Fruit fly (Drosophila melanogaster): ENCODE measurements around the gene mRpS30.
A peak's percentile ranks its signal among the peaks of the same experiment; 100 is the strongest.

mRpS30 gene

dm6 chrX:15745905-15746681 is 39.8 kb upstream of the mRpS30 start, which contains the start of the genes CG8944 and CCT6:
Gene CG8944 (minus strand): TSS chrX:15746231.
Gene CCT6 (plus strand): TSS chrX:15746648.
- TF ChIP-seq Mnt (GFP tag; optimal IDR thresholded peaks at IDR 0.05) (peak; percentile 34), kay (GFP tag; ENCODE audit: borderline replicate concordance) (no peak), Hr96 (GFP tag; optimal IDR thresholded peaks at IDR 0.05) (no peak), tj (GFP tag; optimal IDR thresholded peaks at IDR 0.05) (peak; percentile 18), CG12768 (GFP tag; optimal IDR thresholded peaks at IDR 0.05) (peak; percentile 5), Crg-1 (GFP tag; optimal IDR thresholded peaks at IDR 0.05) (no peak), CG7101 (tag; optimal IDR thresholded peaks at IDR 0.05) (peak; percentile 49), bab1 (GFP tag; optimal IDR thresholded peaks at IDR 0.05) (no peak), CG5204 (GFP tag; optimal IDR thresholded peaks at IDR 0.05) (no peak), CG14711 (tag; optimal IDR thresholded peaks at IDR 0.05) (no peak), Clk (GFP tag; optimal IDR thresholded peaks at IDR 0.05) (no peak), toe (GFP tag; optimal IDR thresholded peaks at IDR 0.05) (no peak), cnc (optimal IDR thresholded peaks at IDR 0.05) (no peak), CG33017 (tag; optimal IDR thresholded peaks at IDR 0.05) (no peak), CG11617 (GFP tag; optimal IDR thresholded peaks at IDR 0.05) (peak; percentile 49), CG7045 (GFP tag; optimal IDR thresholded peaks at IDR 0.05) (no peak), cic (GFP tag; optimal IDR thresholded peaks at IDR 0.05) (no peak), ovo (GFP tag; optimal IDR thresholded peaks at IDR 0.05) (peak; percentile 22), CG1620 (GFP tag; optimal IDR thresholded peaks at IDR 0.05) (peak; percentile 21), pad (GFP tag; optimal IDR thresholded peaks at IDR 0.05) (no peak)

- TF ChIP-seq Mnt (GFP tag; optimal IDR thresholded peaks at IDR 0.05) = peak; percentile 4
- peak; percentile 88 for TF ChIP-seq kay (GFP tag; ENCODE audit: borderline replicate concordance)
- no peak for TF ChIP-seq cnc (optimal IDR thresholded peaks at IDR 0.05)
Observed at dm6 chrX:15746682-15747196, 39.1 kb upstream of the mRpS30 start.

DNA sequence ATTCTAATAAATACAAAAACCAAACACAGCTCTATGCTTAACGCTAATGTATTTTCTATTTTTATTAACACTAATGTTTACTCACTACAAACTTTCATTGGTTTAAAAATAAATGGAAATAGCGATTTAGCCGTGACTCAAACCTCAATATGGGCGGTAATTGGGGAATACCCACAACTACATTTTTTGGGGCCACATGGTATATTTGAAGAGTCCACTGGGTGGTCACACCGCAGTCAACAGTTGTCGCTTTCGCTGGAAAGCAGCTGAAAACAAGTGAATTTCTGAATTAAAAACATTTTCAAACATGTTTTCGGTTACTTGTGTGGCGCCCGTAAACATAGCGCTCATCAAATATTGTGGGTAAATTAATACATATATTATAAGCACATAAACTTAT is 36.9 kb upstream of the mRpS30 start, which contains the start of gene Mvd:
Mvd (plus strand) TSS at position 222 of the 400 bp plus-strand sequence.
- TF ChIP-seq CG11617 (GFP tag; optimal IDR thresholded peaks at IDR 0.05) = no peak
- TF ChIP-seq Mnt (GFP tag; optimal IDR thresholded peaks at IDR 0.05) = peak; percentile 85
- peak; percentile 68 for TF ChIP-seq bab1 (GFP tag; optimal IDR thresholded peaks at IDR 0.05)
- no peak for TF ChIP-seq CG5204 (GFP tag; optimal IDR thresholded peaks at IDR 0.05)
- TF ChIP-seq kay (GFP tag; ENCODE audit: borderline replicate concordance) = peak; percentile 93
- peak; percentile 37 for TF ChIP-seq CG1620 (GFP tag; optimal IDR thresholded peaks at IDR 0.05)
- peak; percentile 4 for TF ChIP-seq CG7101 (tag; optimal IDR thresholded peaks at IDR 0.05)
- peak; percentile 2 for TF ChIP-seq ovo (GFP tag; optimal IDR thresholded peaks at IDR 0.05)

DNA sequence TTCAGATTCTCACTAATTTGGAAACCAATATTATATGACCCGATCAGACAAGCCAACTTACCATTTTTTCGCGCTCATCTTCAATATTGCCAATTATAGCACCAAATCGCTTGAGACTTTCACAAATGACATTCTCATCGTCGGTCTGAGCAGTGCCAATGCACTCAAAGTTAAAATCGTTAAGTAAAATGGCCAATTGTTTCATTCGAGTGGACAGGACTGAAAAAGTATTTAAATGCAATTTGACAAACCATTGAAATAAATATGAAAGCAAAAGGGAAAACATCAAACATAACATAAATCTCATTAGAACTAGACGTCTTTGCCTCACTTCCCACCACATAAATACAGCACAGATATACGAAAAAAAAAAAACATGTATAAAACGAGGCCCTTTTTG is 29.8 kb upstream of the mRpS30 start, which contains the start of gene CG8260:
CG8260 (plus strand) TSS at position 301 of the 400 bp plus-strand sequence.
- no peak for TF ChIP-seq ovo (GFP tag; optimal IDR thresholded peaks at IDR 0.05)

DNA sequence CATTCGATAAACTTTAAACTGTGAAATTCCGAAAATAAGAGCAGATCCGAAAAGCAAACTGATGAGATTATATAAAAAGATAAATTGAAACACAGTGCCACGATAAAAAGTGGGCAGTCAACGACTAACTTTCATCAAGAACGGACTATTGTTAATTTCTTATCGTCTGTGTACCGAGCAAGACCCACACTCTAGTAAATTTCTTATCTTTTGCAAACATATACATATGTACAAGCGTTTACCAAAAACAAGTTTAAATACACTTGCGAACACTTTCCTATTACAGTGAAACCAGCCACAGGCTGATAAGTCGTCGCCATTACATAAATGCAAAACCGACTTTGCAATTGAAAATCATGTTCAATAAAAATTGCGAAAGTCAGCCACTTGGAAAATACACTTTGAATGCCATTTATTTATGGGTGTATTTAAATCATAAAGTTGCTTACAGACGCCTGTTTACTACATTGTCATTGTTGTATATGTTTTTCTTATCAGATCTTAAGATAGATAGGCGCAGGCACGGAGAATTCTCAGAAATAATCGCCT is 27.1 kb upstream of the mRpS30 start:
- TF ChIP-seq CG33017 (tag; optimal IDR thresholded peaks at IDR 0.05) (no peak), kay (GFP tag; ENCODE audit: borderline replicate concordance) (peak; percentile 47), cic (GFP tag; optimal IDR thresholded peaks at IDR 0.05) (peak; percentile 26), Hr96 (GFP tag; optimal IDR thresholded peaks at IDR 0.05) (no peak), CG14711 (tag; optimal IDR thresholded peaks at IDR 0.05) (no peak), toe (GFP tag; optimal IDR thresholded peaks at IDR 0.05) (no peak), pad (GFP tag; optimal IDR thresholded peaks at IDR 0.05) (no peak), Crg-1 (GFP tag; optimal IDR thresholded peaks at IDR 0.05) (peak; percentile 5), cnc (optimal IDR thresholded peaks at IDR 0.05) (no peak), Mnt (GFP tag; optimal IDR thresholded peaks at IDR 0.05) (peak; percentile 22), tj (GFP tag; optimal IDR thresholded peaks at IDR 0.05) (no peak), CG7045 (GFP tag; optimal IDR thresholded peaks at IDR 0.05) (no peak), CG1620 (GFP tag; optimal IDR thresholded peaks at IDR 0.05) (no peak), Clk (GFP tag; optimal IDR thresholded peaks at IDR 0.05) (no peak), CG7101 (tag; optimal IDR thresholded peaks at IDR 0.05) (peak; percentile 32), CG11617 (GFP tag; optimal IDR thresholded peaks at IDR 0.05) (no peak), bab1 (GFP tag; optimal IDR thresholded peaks at IDR 0.05) (no peak), ovo (GFP tag; optimal IDR thresholded peaks at IDR 0.05) (no peak), CG5204 (GFP tag; optimal IDR thresholded peaks at IDR 0.05) (no peak), CG12768 (GFP tag; optimal IDR thresholded peaks at IDR 0.05) (no peak)

DNA sequence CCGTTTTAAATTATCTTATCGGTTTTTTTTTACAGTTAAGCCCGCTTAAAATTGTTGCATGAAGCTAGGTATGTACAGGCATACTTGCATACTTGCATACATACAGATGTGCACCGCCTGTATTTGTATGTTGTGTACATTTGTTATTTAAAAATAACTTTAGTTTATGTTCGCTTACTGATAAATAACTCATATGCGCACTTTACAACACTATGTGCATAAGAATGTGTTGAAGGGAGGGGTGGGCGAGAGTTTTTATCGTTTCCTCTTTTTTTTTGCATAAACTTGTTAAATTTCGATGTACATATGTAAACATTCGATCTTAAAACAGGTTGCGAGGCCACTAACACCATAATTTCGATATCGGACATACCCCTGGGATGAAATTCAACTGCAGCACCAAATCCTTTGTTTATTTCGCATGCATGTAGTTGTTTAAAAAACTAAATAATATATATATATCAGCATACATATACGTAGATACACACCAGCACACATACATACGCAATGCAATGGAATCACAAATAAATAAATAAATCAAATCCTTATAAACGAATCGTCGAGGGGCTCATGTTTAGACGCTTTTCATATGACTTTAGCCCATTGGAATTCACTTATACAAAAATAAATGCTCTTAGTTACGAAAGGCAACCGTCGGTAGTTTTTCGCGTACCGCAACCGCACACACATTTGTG is 25.9 kb upstream of the mRpS30 start:
- TF ChIP-seq CG1620 (GFP tag; optimal IDR thresholded peaks at IDR 0.05) = no peak
- TF ChIP-seq tj (GFP tag; optimal IDR thresholded peaks at IDR 0.05) = peak; percentile 27
